Worm (Caenorhabditis elegans) whole organism, young adult: Measurements from ENCODE around the gene ZK669.2.

Source experiments
- B0035.1 ChIP-seq: sonication (generic microtip); optimal IDR thresholded peaks from 2 replicates; lab custom pipeline; 2016; ENCODE audit warnings: missing genetic modification characterization, mild to moderate bottlenecking, missing compliant biosample characterization, missing genotype, missing genetic modification reagents
- C17E4.6 ChIP-seq: fragments of 200-800 bp; sonication (Bioruptor generic); IDR thresholded peaks from 2 replicates; pipeline ENCODE4 v1.3.6; 2022; ENCODE audit warnings: missing genetic modification reagents, missing genetic modification characterization, missing compliant biosample characterization
- F33H1.4 ChIP-seq: fragments of 200-800 bp; sonication (Bioruptor generic); IDR thresholded peaks from 2 replicates; pipeline ENCODE4 v1.3.6; 2022; ENCODE audit warnings: missing genetic modification reagents, missing genetic modification characterization, missing compliant biosample characterization
- F49E8.2 ChIP-seq: sonication (generic microtip); optimal IDR thresholded peaks from 3 replicates; lab custom pipeline; 2017; ENCODE audit warnings: missing genetic modification characterization, mild to moderate bottlenecking, missing compliant biosample characterization, antibody characterized with exemption, moderate library complexity; ENCODE audit not compliant: insufficient read depth
- T07F8.4 ChIP-seq: sonication (generic microtip); optimal IDR thresholded peaks from 2 replicates; lab custom pipeline; 2016; ENCODE audit warnings: mild to moderate bottlenecking, missing genetic modification characterization, moderate library complexity, missing compliant biosample characterization
- T26A5.8 ChIP-seq: sonication (generic microtip); optimal IDR thresholded peaks from 2 replicates; lab custom pipeline; 2016; ENCODE audit warnings: missing genetic modification characterization, missing compliant biosample characterization
- Y53F4B.3 ChIP-seq: fragments of 200-800 bp; sonication (Bioruptor generic); IDR thresholded peaks from 2 replicates; pipeline ENCODE4 v1.3.6; 2022; ENCODE audit warnings: missing genetic modification reagents, missing genetic modification characterization, missing compliant biosample characterization
- Y53G8AR.9 ChIP-seq: fragments of 200-800 bp; sonication (Bioruptor generic); conservative IDR thresholded peaks from 2 replicates; pipeline ENCODE4 v1.3.6; 2022; ENCODE audit warnings: missing genetic modification reagents, missing genetic modification characterization, missing compliant biosample characterization
- ZK185.1 ChIP-seq: sonication (generic microtip); optimal IDR thresholded peaks from 2 replicates; lab custom pipeline; 2016; ENCODE audit warnings: mild to moderate bottlenecking, missing genetic modification characterization, missing compliant biosample characterization; ENCODE audit not compliant: poor library complexity, severe bottlenecking
- ama-1 ChIP-seq, 3 experiments: fragments of 150-350 bp in 1 of 3; sonication (generic microtip) in 2 of 3; optimal IDR thresholded peaks; 2 replicates each; lab custom pipeline; 2014 to 2018; ENCODE audit warnings: missing biosample characterization in 2 of 3, missing genetic modification characterization in 2 of 3, missing genetic modification reagents in 2 of 3
- atf-7 ChIP-seq: sonication (generic microtip); optimal IDR thresholded peaks from 2 replicates; lab custom pipeline; 2017; ENCODE audit warnings: mild to moderate bottlenecking, missing genetic modification characterization, missing compliant biosample characterization
- attf-5 ChIP-seq: fragments of 200-800 bp; sonication (Bioruptor generic); optimal IDR thresholded peaks from 2 replicates; lab custom pipeline; 2018; ENCODE audit warnings: mild to moderate bottlenecking, missing genetic modification characterization, missing compliant biosample characterization
- ceh-40 ChIP-seq: fragments of 200-800 bp; sonication (Bioruptor generic); IDR thresholded peaks from 2 replicates; pipeline ENCODE4 v1.3.6; 2022; ENCODE audit warnings: missing genetic modification characterization, missing compliant biosample characterization
- chd-7 ChIP-seq: sonication (generic microtip); optimal IDR thresholded peaks from 2 replicates; lab custom pipeline; 2016; ENCODE audit warnings: mild to moderate bottlenecking, missing genetic modification characterization, moderate library complexity, missing compliant biosample characterization
- die-1 ChIP-seq: sonication (generic microtip); optimal IDR thresholded peaks from 2 replicates; lab custom pipeline; 2016; ENCODE audit warnings: missing genotype, mild to moderate bottlenecking, missing genetic modification characterization, missing compliant biosample characterization
- dpff-1 ChIP-seq: sonication (generic microtip); optimal IDR thresholded peaks from 2 replicates; lab custom pipeline; 2017; ENCODE audit warnings: mild to moderate bottlenecking, missing genetic modification characterization, missing compliant biosample characterization
- dpl-1 ChIP-seq: fragments of 150-350 bp; optimal IDR thresholded peaks from 2 replicates; lab custom pipeline; 2014; ENCODE audit warnings: missing biosample characterization, missing genetic modification reagents, missing genetic modification characterization
- efl-1 ChIP-seq: fragments of 150-350 bp; optimal IDR thresholded peaks from 2 replicates; lab custom pipeline; 2014; ENCODE audit warnings: missing biosample characterization, missing genetic modification reagents, missing genetic modification characterization
- egl-44 ChIP-seq: fragments of 200-800 bp; sonication (Bioruptor generic); IDR thresholded peaks from 2 replicates; pipeline ENCODE4 v1.3.6; 2022; ENCODE audit warnings: missing genetic modification reagents, missing genetic modification characterization, missing compliant biosample characterization
- hlh-12 ChIP-seq: sonication (generic microtip); optimal IDR thresholded peaks from 2 replicates; lab custom pipeline; 2016; ENCODE audit warnings: missing genetic modification characterization, missing compliant biosample characterization
- hmg-1.2 ChIP-seq: fragments of 200-800 bp; sonication (Bioruptor generic); IDR thresholded peaks from 2 replicates; pipeline ENCODE4 v1.3.6; 2022; ENCODE audit warnings: missing genetic modification reagents, missing genetic modification characterization, missing compliant biosample characterization
- hsf-1 ChIP-seq: fragments of 200-800 bp; sonication (Bioruptor generic); IDR thresholded peaks from 2 replicates; pipeline ENCODE4 v1.3.6; 2022; ENCODE audit warnings: missing genetic modification reagents, missing genetic modification characterization, missing compliant biosample characterization
- lag-1 ChIP-seq: fragments of 200-800 bp; sonication (Bioruptor generic); IDR thresholded peaks from 2 replicates; pipeline ENCODE4 v1.3.6; 2022; ENCODE audit warnings: missing genetic modification reagents, missing genetic modification characterization, missing compliant biosample characterization
- let-607 ChIP-seq, 2 experiments: fragments of 200-800 bp in 1 of 2; sonication (Bioruptor generic) in 1 of 2; sonication (generic microtip) in 1 of 2; optimal IDR thresholded peaks; 2 replicates each; lab custom pipeline; 2016 to 2018; ENCODE audit warnings: mild to moderate bottlenecking in 2 of 2, missing compliant biosample characterization in 2 of 2, missing genetic modification characterization in 2 of 2, moderate library complexity in 2 of 2, missing genotype in 1 of 2
- lin-40 ChIP-seq: sonication (generic microtip); optimal IDR thresholded peaks from 2 replicates; lab custom pipeline; 2016; ENCODE audit warnings: missing genetic modification characterization, mild to moderate bottlenecking, missing compliant biosample characterization, missing genotype, missing genetic modification reagents
- lsl-1 ChIP-seq: fragments of 200-800 bp; sonication (Bioruptor generic); optimal IDR thresholded peaks from 2 replicates; lab custom pipeline; 2018; ENCODE audit warnings: mild to moderate bottlenecking, missing genetic modification characterization, moderate library complexity, missing compliant biosample characterization
- madf-6 ChIP-seq: fragments of 200-800 bp; sonication (Bioruptor generic); IDR thresholded peaks from 2 replicates; pipeline ENCODE4 v1.3.6; 2022; ENCODE audit warnings: missing genetic modification reagents, missing genetic modification characterization, missing compliant biosample characterization
- mes-4 ChIP-seq: sonication (generic microtip); optimal IDR thresholded peaks from 2 replicates; lab custom pipeline; 2016; ENCODE audit warnings: missing genotype, missing genetic modification characterization, missing compliant biosample characterization
- mxl-1 ChIP-seq: sonication (generic microtip); optimal IDR thresholded peaks from 2 replicates; lab custom pipeline; 2016; ENCODE audit warnings: missing genetic modification characterization, missing compliant biosample characterization
- nfya-2 ChIP-seq: fragments of 200-800 bp; sonication (Bioruptor generic); IDR thresholded peaks from 2 replicates; pipeline ENCODE4 v1.3.6; 2022; ENCODE audit warnings: missing genetic modification reagents, missing genetic modification characterization, missing compliant biosample characterization
- nfyb-1 ChIP-seq: fragments of 200-800 bp; sonication (Bioruptor generic); IDR thresholded peaks from 2 replicates; pipeline ENCODE4 v1.3.6; 2022; ENCODE audit warnings: missing genetic modification reagents, missing genetic modification characterization, missing compliant biosample characterization
- nhr-120 ChIP-seq: fragments of 200-800 bp; sonication (Bioruptor generic); IDR thresholded peaks from 2 replicates; pipeline ENCODE4 v1.3.6; 2022; ENCODE audit warnings: missing genetic modification characterization, missing compliant biosample characterization
- nhr-27 ChIP-seq: fragments of 200-800 bp; sonication (Bioruptor generic); optimal IDR thresholded peaks from 2 replicates; lab custom pipeline; 2018; ENCODE audit warnings: mild to moderate bottlenecking, missing genetic modification characterization, moderate library complexity, missing compliant biosample characterization
- pha-4 ChIP-seq: fragments of 150-350 bp; sonication (generic microtip); optimal IDR thresholded peaks from 2 replicates; lab custom pipeline; 2014; ENCODE audit warnings: missing biosample characterization, missing genetic modification reagents, missing genetic modification characterization
- rcor-1 ChIP-seq: fragments of 200-800 bp; sonication (Bioruptor generic); IDR thresholded peaks from 2 replicates; pipeline ENCODE4 v1.3.6; 2022; ENCODE audit warnings: missing genetic modification reagents, missing genetic modification characterization, missing compliant biosample characterization
- rpc-1 ChIP-seq, 2 experiments: fragments of 150-350 bp in 1 of 2; sonication (generic microtip) in 1 of 2; optimal IDR thresholded peaks; 2 replicates each; lab custom pipeline; 2014 to 2018; ENCODE audit warnings: missing biosample characterization in 1 of 2, missing genetic modification characterization in 1 of 2, missing genetic modification reagents in 1 of 2, missing genotype in 1 of 2
- sdz-38 ChIP-seq: sonication (generic microtip); optimal IDR thresholded peaks from 2 replicates; lab custom pipeline; 2016; ENCODE audit warnings: missing genotype, missing genetic modification characterization, missing compliant biosample characterization
- snpc-1.1 ChIP-seq: sonication (generic microtip); optimal IDR thresholded peaks from 2 replicates; lab custom pipeline; 2017; ENCODE audit warnings: missing genetic modification characterization, mild to moderate bottlenecking, missing compliant biosample characterization, antibody characterized with exemption, moderate library complexity, missing genotype, missing genetic modification reagents; ENCODE audit not compliant: insufficient read depth
- snpc-3.4 ChIP-seq: sonication (generic microtip); optimal IDR thresholded peaks from 2 replicates; lab custom pipeline; 2017; ENCODE audit warnings: missing genetic modification characterization, mild to moderate bottlenecking, missing compliant biosample characterization, antibody characterized with exemption, moderate library complexity, missing genotype, missing genetic modification reagents
- snpc-4 ChIP-seq, 5 experiments: fragments of 150-350 bp in 1 of 5; sonication (generic microtip) in 4 of 5; optimal IDR thresholded peaks; 2 replicates each; lab custom pipeline; 2014 to 2018; ENCODE audit warnings: missing genetic modification characterization in 5 of 5, missing biosample characterization in 3 of 5, antibody characterized with exemption in 2 of 5, mild to moderate bottlenecking in 2 of 5, missing compliant biosample characterization in 2 of 5, missing genotype in 2 of 5, moderate library complexity in 2 of 5, missing genetic modification reagents in 1 of 5
- sptf-2 ChIP-seq: fragments of 200-800 bp; sonication (Bioruptor generic); optimal IDR thresholded peaks from 2 replicates; lab custom pipeline; 2018; ENCODE audit warnings: mild to moderate bottlenecking, missing genetic modification characterization, missing compliant biosample characterization
- tbp1 ChIP-seq: fragments of 200-800 bp; sonication (Bioruptor generic); optimal IDR thresholded peaks from 2 replicates; lab custom pipeline; 2018; ENCODE audit warnings: mild to moderate bottlenecking, missing genetic modification characterization, missing compliant biosample characterization
- tbx-9 ChIP-seq: sonication (generic microtip); optimal IDR thresholded peaks from 2 replicates; lab custom pipeline; 2016; ENCODE audit warnings: borderline replicate concordance, missing genetic modification characterization, inconsistent platforms, missing compliant biosample characterization
- unc-130 ChIP-seq: sonication (generic microtip); optimal IDR thresholded peaks from 2 replicates; lab custom pipeline; 2016; ENCODE audit warnings: missing genetic modification reagents, missing genetic modification characterization, missing compliant biosample characterization
- xnd-1 ChIP-seq: sonication (generic microtip); optimal IDR thresholded peaks from 2 replicates; lab custom pipeline; 2016; ENCODE audit warnings: missing genotype, missing genetic modification reagents, missing genetic modification characterization, missing compliant biosample characterization
- ztf-22 ChIP-seq: fragments of 200-800 bp; sonication (Bioruptor generic); optimal IDR thresholded peaks from 2 replicates; lab custom pipeline; 2018; ENCODE audit warnings: mild to moderate bottlenecking, missing genetic modification characterization, moderate library complexity, missing compliant biosample characterization
- ztf-28 ChIP-seq: fragments of 200-800 bp; sonication (Bioruptor generic); IDR thresholded peaks from 2 replicates; pipeline ENCODE4 v1.3.6; 2022; ENCODE audit warnings: missing genetic modification reagents, missing genetic modification characterization, missing compliant biosample characterization

Gene ZK669.2

ce11 chrII:7892761-7893272, 45.2 kb downstream of the ZK669.2 start, which contains the start of gene ptc-1:
TSS of gene ptc-1 (plus strand) at chrII:7893222.
- TF ChIP-seq tbx-9 (tag; lab: Kevin White, UChicago) (no peak), ztf-28 (no peak), ceh-40 (GFP tag; lab: Robert Waterston, UW) (no peak), hlh-12 (no peak), attf-5 (GFP tag; lab: Kevin White, UChicago) (no peak), nfyb-1 (GFP tag; lab: Robert Waterston, UW) (no peak), hmg-1.2 (GFP tag; lab: Robert Waterston, UW) (peak; percentile 41; the same call in 1 of the 2 replicates), C17E4.6 (GFP tag; lab: Robert Waterston, UW) (no peak), efl-1 (GFP tag; lab: Kevin White, UChicago) (peak; percentile 83), pha-4 (tag; lab: Kevin White, UChicago) (no peak), xnd-1 (tag; lab: Kevin White, UChicago) (peak; percentile 72), unc-130 (peak; percentile 17), lin-40 (tag; lab: Kevin White, UChicago) (no peak), nhr-120 (no peak), hsf-1 (GFP tag; lab: Robert Waterston, UW) (peak; percentile 72), sptf-2 (GFP tag; lab: Kevin White, UChicago) (no peak), ZK185.1 (tag; lab: Kevin White, UChicago) (no peak), Y53F4B.3 (GFP tag; lab: Robert Waterston, UW) (no peak), ama-1 (optimal IDR thresholded peaks at IDR 0.05; lab: Kevin White, UChicago) (no peak), ama-1 (GFP tag; optimal IDR thresholded peaks at IDR 0.05; lab: Kevin White, UChicago) (no peak), dpff-1 (tag; lab: Kevin White, UChicago) (no peak), dpl-1 (GFP tag; lab: Kevin White, UChicago) (peak; percentile 67), rcor-1 (GFP tag; lab: Robert Waterston, UW) (no peak), lsl-1 (GFP tag; lab: Kevin White, UChicago) (peak; percentile 78), madf-6 (GFP tag; lab: Robert Waterston, UW) (peak; percentile 91), ztf-22 (GFP tag; lab: Kevin White, UChicago) (no peak), egl-44 (no peak), let-607 (tag; optimal IDR thresholded peaks at IDR 0.05; lab: Kevin White, UChicago) (no peak), sdz-38 (tag; lab: Kevin White, UChicago) (no peak), rpc-1 (optimal IDR thresholded peaks at IDR 0.05; lab: Kevin White, UChicago) (no peak), rpc-1 (tag; optimal IDR thresholded peaks at IDR 0.05; lab: Kevin White, UChicago) (no peak), lag-1 (no peak), T07F8.4 (tag; lab: Kevin White, UChicago) (no peak), Y53G8AR.9 (no peak), mes-4 (tag; lab: Kevin White, UChicago) (no peak), nhr-27 (tag; lab: Kevin White, UChicago) (no peak), mxl-1 (tag; lab: Kevin White, UChicago) (no peak), snpc-4 (GFP tag; optimal IDR thresholded peaks at IDR 0.05; lab: Kevin White, UChicago) (no peak), snpc-4 (tag; optimal IDR thresholded peaks at IDR 0.05; lab: Kevin White, UChicago) (no peak), T26A5.8 (tag; lab: Kevin White, UChicago) (no peak), atf-7 (tag; lab: Kevin White, UChicago) (no peak), F33H1.4 (GFP tag; lab: Robert Waterston, UW) (peak; percentile 49), B0035.1 (tag; lab: Kevin White, UChicago) (no peak), chd-7 (tag; lab: Kevin White, UChicago) (no peak), F49E8.2 (tag; lab: Kevin White, UChicago) (no peak), snpc-3.4 (tag; lab: Kevin White, UChicago) (peak; percentile 24), nfya-2 (GFP tag; lab: Robert Waterston, UW) (no peak), tbp1 (GFP tag; lab: Kevin White, UChicago) (no peak), die-1 (tag; lab: Kevin White, UChicago) (no peak), snpc-1.1 (tag; lab: Kevin White, UChicago) (peak; percentile 55)
